Worm (Caenorhabditis elegans): ENCODE results near the gene tag-322.

tag-322 gene

DNA sequence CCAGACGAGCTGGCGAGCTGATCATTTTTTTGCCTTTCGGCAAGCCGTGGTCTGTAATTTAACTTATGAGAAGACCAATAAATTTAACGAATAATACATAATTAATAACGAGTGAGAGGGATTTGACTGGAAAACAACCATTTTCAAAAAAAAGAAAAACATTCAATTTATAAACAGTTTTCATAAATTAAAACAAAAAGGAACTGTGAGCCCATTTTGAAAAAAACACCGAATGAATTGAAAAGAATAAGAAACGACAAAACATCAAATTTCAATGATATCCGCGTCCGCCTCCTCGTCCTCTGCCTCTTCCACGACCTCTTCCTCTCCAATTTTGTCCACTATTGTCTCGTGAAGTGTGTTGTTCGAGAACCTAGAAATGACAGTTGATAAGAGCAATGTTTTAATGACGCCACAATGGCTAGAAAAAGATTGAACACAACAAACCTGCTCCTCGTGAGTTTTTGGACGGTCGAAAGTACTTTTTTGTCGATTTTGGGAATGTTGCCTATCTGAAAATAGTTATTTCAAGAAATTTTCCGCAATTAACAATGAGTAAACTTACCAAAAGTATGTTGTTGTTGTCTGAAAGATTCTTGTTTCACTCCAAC, 1.4 kb downstream of the tag-322 start, which contains the start of gene tag-321 (continued):
- TF ChIP-seq madf-9 (GFP tag; conservative IDR thresholded peaks at IDR 0.05) (no peak), nhr-77 (tag; optimal IDR thresholded peaks at IDR 0.05) (peak; percentile 32), lin-15B (tag; optimal IDR thresholded peaks at IDR 0.05) (no peak), mdt-29 (GFP tag; IDR thresholded peaks at IDR 0.05) (no peak), lsy-2 (tag; optimal IDR thresholded peaks at IDR 0.05) (no peak), lir-3 (tag; optimal IDR thresholded peaks at IDR 0.05) (no peak), dve-1 (tag; optimal IDR thresholded peaks at IDR 0.05; ENCODE audit: insufficient read depth) (peak; percentile 62)

DNA sequence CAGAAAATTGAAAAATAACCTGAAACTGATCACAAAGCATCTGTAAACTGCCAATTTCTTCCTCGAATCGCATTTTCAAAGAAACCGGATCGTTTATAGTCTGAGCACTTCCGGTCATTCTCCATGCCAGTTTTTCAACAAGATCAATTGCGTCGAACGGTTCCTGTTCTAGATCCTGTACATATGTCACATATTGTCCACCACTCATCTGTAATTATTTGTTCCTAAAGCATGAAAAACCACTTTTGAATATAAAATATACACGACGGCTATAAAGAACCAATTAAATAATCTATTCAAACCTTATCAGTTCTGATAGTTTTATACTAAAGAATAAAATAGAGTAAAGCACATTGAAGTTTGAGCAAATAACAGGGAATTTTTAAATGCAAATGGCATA, 3.1 kb downstream of the tag-322 start, which contains the start of gene sec-10:
Gene sec-10 (minus strand): TSS at position 208 of the 400 bp plus-strand sequence.
- TF ChIP-seq zfp-3 (GFP tag; conservative IDR thresholded peaks at IDR 0.05) = peak; percentile 60; the same call in 1 of the 2 replicates
- TF ChIP-seq lir-3 (tag; optimal IDR thresholded peaks at IDR 0.05) = no peak
- TF ChIP-seq pqm-1 (tag; optimal IDR thresholded peaks at IDR 0.05) = peak; percentile 9
- peak; percentile 64; the same call in 1 of the 2 replicates for TF ChIP-seq T26A8.4 (GFP tag; IDR thresholded peaks at IDR 0.05)
- peak; percentile 63 for TF ChIP-seq php-3 (GFP tag; IDR thresholded peaks at IDR 0.05)
- peak; percentile 57 for TF ChIP-seq dve-1 (tag; optimal IDR thresholded peaks at IDR 0.05; ENCODE audit: insufficient read depth)
- TF ChIP-seq nhr-28 (tag; optimal IDR thresholded peaks at IDR 0.05) = peak; percentile 68
- no peak for TF ChIP-seq ztf-11 (tag; optimal IDR thresholded peaks at IDR 0.05)
- TF ChIP-seq arid-1 (GFP tag; conservative IDR thresholded peaks at IDR 0.05) = 0 out of 2 replicates have a peak, but pooled peaks have one; percentile 33
- no peak for TF ChIP-seq aha-1 (tag)
- TF ChIP-seq daf-16 (GFP tag; optimal IDR thresholded peaks at IDR 0.05) = no peak
- peak; percentile 42 for TF ChIP-seq daf-16 (tag; optimal IDR thresholded peaks at IDR 0.05)
- peak; percentile 43; the same call in 1 of the 2 replicates for TF ChIP-seq lin-38 (GFP tag; IDR thresholded peaks at IDR 0.05)

ce11 chrIV:7778865-7779264, 6.5 kb downstream of the tag-322 start, which contains the start of gene rpap-3:
rpap-3 (minus strand) TSS chrIV:7778965.
- TF ChIP-seq daf-16 (GFP tag; optimal IDR thresholded peaks at IDR 0.05) = peak in 1 of 2 experiments; percentile 0
- TF ChIP-seq daf-16 (tag; optimal IDR thresholded peaks at IDR 0.05) = no peak
- no peak for TF ChIP-seq zag-1 (tag; optimal IDR thresholded peaks at IDR 0.05)

ce11 chrIV:7775725-7776124, 9.6 kb downstream of the tag-322 start, which contains the start of gene swd-2.1:
swd-2.1 (plus strand) TSS chrIV:7776025.
- TF ChIP-seq nhr-25 (tag; optimal IDR thresholded peaks at IDR 0.05; ENCODE audit: borderline replicate concordance, insufficient read depth) = no peak
- TF ChIP-seq F26F4.8 (GFP tag; conservative IDR thresholded peaks at IDR 0.05) = no peak
- no peak for TF ChIP-seq nhr-6 (tag; optimal IDR thresholded peaks at IDR 0.05)
- TF ChIP-seq aha-1 (tag) = no peak
- TF ChIP-seq lim-7 (GFP tag; IDR thresholded peaks at IDR 0.05) = no peak
- TF ChIP-seq hmg-1.1 (GFP tag; IDR thresholded peaks at IDR 0.05) = no peak
- no peak for TF ChIP-seq daf-12 (tag; optimal IDR thresholded peaks at IDR 0.05)
- TF ChIP-seq ZK546.5 (tag; optimal IDR thresholded peaks at IDR 0.05) = no peak
- no peak for TF ChIP-seq Y75B8A.6 (GFP tag; IDR thresholded peaks at IDR 0.05)
- TF ChIP-seq set-16 (GFP tag; IDR thresholded peaks at IDR 0.05) = no peak
- TF ChIP-seq unc-130 (GFP tag; optimal IDR thresholded peaks at IDR 0.05) = no peak
- no peak for TF ChIP-seq egl-43 (GFP tag; IDR thresholded peaks at IDR 0.05)

DNA sequence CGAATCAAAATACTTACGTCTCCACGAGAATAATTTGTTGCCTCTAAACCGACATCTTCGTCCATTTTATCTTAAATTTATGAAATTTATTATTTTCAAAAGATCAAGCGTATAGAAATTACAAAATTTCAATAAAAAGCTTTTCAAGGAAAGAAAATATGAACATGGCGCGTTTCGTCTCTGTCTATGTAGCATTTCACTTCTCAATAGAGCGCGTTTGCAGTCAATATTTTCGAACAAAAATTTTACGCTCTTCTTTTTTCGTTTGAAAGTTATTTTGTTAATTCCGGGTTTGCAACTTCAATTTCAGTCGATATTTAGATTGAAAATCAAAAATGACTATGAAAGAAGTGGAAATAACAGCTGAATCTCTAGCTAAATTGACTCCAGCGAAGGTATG, 11.2 kb downstream of the tag-322 start, which contains the start of the genes hcf-1 and swd-2.2:
Gene hcf-1 (minus strand): TSS at position 70 of the 400 bp plus-strand sequence.
Gene swd-2.2 (plus strand): TSS at position 206 of the 400 bp plus-strand sequence.
- TF ChIP-seq F26F4.8 (GFP tag; conservative IDR thresholded peaks at IDR 0.05) (no peak), lin-38 (GFP tag; IDR thresholded peaks at IDR 0.05) (peak; percentile 93), aha-1 (tag) (peak; percentile 50), mes-2 (tag; optimal IDR thresholded peaks at IDR 0.05; ENCODE audit: poor library complexity, severe bottlenecking) (peak; percentile 43), ceh-62 (tag; optimal IDR thresholded peaks at IDR 0.05) (no peak), F49E8.2 (tag; optimal IDR thresholded peaks at IDR 0.05; ENCODE audit: borderline replicate concordance) (no peak), sdz-12 (GFP tag; optimal IDR thresholded peaks at IDR 0.05) (no peak), dpl-1 (GFP tag; optimal IDR thresholded peaks at IDR 0.05) (peak; percentile 58), hmg-1.1 (GFP tag; IDR thresholded peaks at IDR 0.05) (no peak), ctbp-1 (GFP tag; IDR thresholded peaks at IDR 0.05) (no peak), T20F7.1 (GFP tag; optimal IDR thresholded peaks at IDR 0.05) (peak; percentile 47), lin-1 (GFP tag; IDR thresholded peaks at IDR 0.05) (no peak), lin-13 (GFP tag; optimal IDR thresholded peaks at IDR 0.05) (no peak), pha-4 (GFP tag; IDR thresholded peaks at IDR 0.05) (no peak), pha-4 (tag; optimal IDR thresholded peaks at IDR 0.05) (no peak), lsy-2 (tag; optimal IDR thresholded peaks at IDR 0.05) (peak in 1 of 2 experiments; percentile 63), nhr-77 (tag; optimal IDR thresholded peaks at IDR 0.05) (peak; percentile 8), snpc-4 (tag; optimal IDR thresholded peaks at IDR 0.05) (no peak), nhr-28 (tag; optimal IDR thresholded peaks at IDR 0.05) (peak; percentile 22)
